Worm (Caenorhabditis elegans): ENCODE data around the gene irk-2.
A peak's percentile ranks its signal among the peaks of the same experiment; 100 is the strongest.

The irk-2 gene

ce11 chrX:736989-737388, 22.7 kb upstream of the irk-2 start:
- TF ChIP-seq gei-17 (GFP tag; optimal IDR thresholded peaks at IDR 0.05) (no peak), lin-40 (tag; optimal IDR thresholded peaks at IDR 0.05) (no peak), cebp-1 (GFP tag; IDR thresholded peaks at IDR 0.05) (no peak), cebp-1 (tag; optimal IDR thresholded peaks at IDR 0.05) (no peak), let-607 (tag; optimal IDR thresholded peaks at IDR 0.05) (no peak), attf-3 (GFP tag; conservative IDR thresholded peaks at IDR 0.05) (no peak), F57C9.4 (tag; optimal IDR thresholded peaks at IDR 0.05) (no peak), K11D2.4 (GFP tag; IDR thresholded peaks at IDR 0.05) (no peak), Y53G8AR.9 (GFP tag; conservative IDR thresholded peaks at IDR 0.05) (no peak), him-1 (tag; optimal IDR thresholded peaks at IDR 0.05) (no peak), ceh-100 (GFP tag; IDR thresholded peaks at IDR 0.05) (no peak), hrde-1 (tag; optimal IDR thresholded peaks at IDR 0.05; ENCODE audit: borderline replicate concordance) (no peak), sdz-38 (tag; optimal IDR thresholded peaks at IDR 0.05) (no peak), mcd-1 (GFP tag; IDR thresholded peaks at IDR 0.05) (no peak), ZK185.1 (tag; optimal IDR thresholded peaks at IDR 0.05; ENCODE audit: poor library complexity, severe bottlenecking) (no peak), snpc-1.1 (tag; optimal IDR thresholded peaks at IDR 0.05; ENCODE audit: insufficient read depth) (no peak), sea-2 (GFP tag; IDR thresholded peaks at IDR 0.05) (no peak)

- no peak for TF ChIP-seq F39B2.1 (GFP tag; IDR thresholded peaks at IDR 0.05)
These were observed 21.3 kb upstream of the irk-2 start, which contains the start of gene npr-19 for ce11 chrX:735572-735971. npr-19 (minus strand) TSS chrX:735672.

DNA sequence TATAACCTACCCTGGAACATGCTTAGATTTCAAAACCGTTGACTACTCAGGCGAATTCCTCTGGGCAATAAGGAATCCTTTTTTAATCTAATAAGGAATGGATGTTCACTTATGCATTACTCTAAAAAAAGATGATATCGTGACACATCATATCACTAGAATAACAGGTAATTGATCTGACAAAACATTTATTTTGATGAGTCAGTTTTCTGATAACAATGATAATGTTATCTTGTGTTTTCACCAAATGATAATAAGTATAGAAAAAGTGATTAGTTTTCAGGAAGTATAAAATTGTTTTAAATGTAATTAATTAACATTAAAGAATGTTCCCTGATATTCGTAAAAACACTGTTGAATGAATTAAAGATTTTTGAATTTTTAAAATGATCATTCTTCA, 14.8 kb upstream of the irk-2 start:
- TF ChIP-seq F49E8.2 (tag; optimal IDR thresholded peaks at IDR 0.05; ENCODE audit: insufficient read depth) (no peak), Y53F4B.3 (GFP tag; IDR thresholded peaks at IDR 0.05) (no peak), die-1 (tag; optimal IDR thresholded peaks at IDR 0.05) (no peak), F22D6.2 (tag; optimal IDR thresholded peaks at IDR 0.05) (no peak), ccch-3 (GFP tag; optimal IDR thresholded peaks at IDR 0.05) (no peak)

ce11 chrX:727737-728136, 13.4 kb upstream of the irk-2 start:
- TF ChIP-seq attf-6 (GFP tag; IDR thresholded peaks at IDR 0.05) (no peak), hmg-20 (GFP tag; IDR thresholded peaks at IDR 0.05) (0 out of 2 replicates have a peak, but pooled peaks have one; percentile 13), B0035.1 (tag; optimal IDR thresholded peaks at IDR 0.05) (no peak), ceh-27 (GFP tag; optimal IDR thresholded peaks at IDR 0.05) (peak; percentile 64), lin-40 (tag; optimal IDR thresholded peaks at IDR 0.05) (peak; percentile 64), nfya-1 (tag; optimal IDR thresholded peaks at IDR 0.05; ENCODE audit: borderline replicate concordance, insufficient read depth) (no peak), ZK185.1 (tag; optimal IDR thresholded peaks at IDR 0.05; ENCODE audit: poor library complexity, severe bottlenecking) (peak; percentile 42), nhr-179 (tag; optimal IDR thresholded peaks at IDR 0.05) (no peak), egl-44 (GFP tag; IDR thresholded peaks at IDR 0.05) (0 out of 2 replicates have a peak, but pooled peaks have one; percentile 30), Y95B8A.8 (GFP tag; IDR thresholded peaks at IDR 0.05) (0 out of 2 replicates have a peak, but pooled peaks have one; percentile 23), lin-35 (GFP tag; optimal IDR thresholded peaks at IDR 0.05) (peak in 1 of 3 experiments; percentile 24), K12H6.12 (tag; optimal IDR thresholded peaks at IDR 0.05) (peak; percentile 31), hmg-1.2 (GFP tag; IDR thresholded peaks at IDR 0.05) (peak; percentile 89), chd-7 (tag; optimal IDR thresholded peaks at IDR 0.05) (peak; percentile 47), nfyb-1 (GFP tag; IDR thresholded peaks at IDR 0.05) (peak; percentile 77), nhr-80 (tag; optimal IDR thresholded peaks at IDR 0.05) (peak; percentile 70), pbrm-1 (GFP tag; IDR thresholded peaks at IDR 0.05) (peak; percentile 67; the same call in 1 of the 2 replicates), ztf-26 (tag; optimal IDR thresholded peaks at IDR 0.05) (peak; percentile 50), gei-17 (GFP tag; optimal IDR thresholded peaks at IDR 0.05) (peak; percentile 60), let-607 (tag; optimal IDR thresholded peaks at IDR 0.05) (peak in 1 of 2 experiments; percentile 43), mel-28 (tag; optimal IDR thresholded peaks at IDR 0.05; ENCODE audit: borderline replicate concordance) (no peak), somi-1 (GFP tag; optimal IDR thresholded peaks at IDR 0.05) (no peak), die-1 (tag; optimal IDR thresholded peaks at IDR 0.05) (peak; percentile 25), F37B4.10 (GFP tag; IDR thresholded peaks at IDR 0.05) (no peak), unc-62 (GFP tag; optimal IDR thresholded peaks at IDR 0.05) (peak; percentile 13)

All from whole organism, young adult.